Worm (Caenorhabditis elegans) whole organism, L3 larva: ENCODE measurements around the gene hst-3.2.

Experiments used
- aly-2 ChIP-seq: fragments of 150-350 bp; optimal IDR thresholded peaks from 2 replicates; lab custom pipeline; 2014; ENCODE audit warnings: missing biosample characterization, missing genetic modification characterization
- nhr-23 ChIP-seq: fragments of 150-350 bp; optimal IDR thresholded peaks from 2 replicates; lab custom pipeline; 2014; ENCODE audit warnings: missing biosample characterization, missing genetic modification reagents, missing genetic modification characterization

- TF ChIP-seq aly-2 (tag; lab: Kevin White, UChicago) = no peak
- TF ChIP-seq nhr-23 (tag; lab: Kevin White, UChicago) = no peak
These were observed 46.4 kb downstream of the hst-3.2 start for ce11 chrX:2877433-2877832.
